Worm (Caenorhabditis elegans) whole organism, L2 larva: ENCODE measurements around the gene C27A7.9.

Experiments
- aly-2 ChIP-seq: fragments of 150-350 bp; optimal IDR thresholded peaks from 2 replicates; lab custom pipeline; 2014; ENCODE audit warnings: missing biosample characterization, missing genetic modification characterization
- blmp-1 ChIP-seq: sonication (generic microtip); optimal IDR thresholded peaks from 2 replicates; lab custom pipeline; 2017; ENCODE audit warnings: missing genetic modification characterization, mild to moderate bottlenecking, missing compliant biosample characterization, antibody characterized with exemption, moderate library complexity; ENCODE audit not compliant: insufficient read depth
- dmd-4 ChIP-seq: sonication (generic microtip); optimal IDR thresholded peaks from 2 replicates; lab custom pipeline; 2017; ENCODE audit warnings: missing biosample characterization, missing genetic modification characterization
- egl-27 ChIP-seq: sonication (generic microtip); optimal IDR thresholded peaks from 3 replicates; lab custom pipeline; 2017; ENCODE audit warnings: missing biosample characterization, missing genetic modification reagents, missing genetic modification characterization
- elt-3 ChIP-seq: sonication (generic microtip); optimal IDR thresholded peaks from 2 replicates; lab custom pipeline; 2017; ENCODE audit warnings: missing biosample characterization, missing genetic modification characterization
- lsy-2 ChIP-seq, 2 experiments: fragments of 150-350 bp in 1 of 2; sonication (generic microtip) in 1 of 2; optimal IDR thresholded peaks; 2 replicates each; lab custom pipeline; 2014 to 2017; ENCODE audit warnings: missing biosample characterization in 2 of 2, missing genetic modification characterization in 2 of 2
- nhr-11 ChIP-seq: fragments of 150-350 bp; optimal IDR thresholded peaks from 2 replicates; lab custom pipeline; 2014; ENCODE audit warnings: missing biosample characterization, missing genetic modification characterization
- snpc-4 ChIP-seq: fragments of 150-350 bp; optimal IDR thresholded peaks from 2 replicates; lab custom pipeline; 2014; ENCODE audit warnings: missing biosample characterization, missing genetic modification characterization
- unc-39 ChIP-seq: fragments of 150-350 bp; optimal IDR thresholded peaks from 2 replicates; lab custom pipeline; 2014; ENCODE audit warnings: missing biosample characterization, missing genetic modification characterization
- unc-62 ChIP-seq: fragments of 150-350 bp; optimal IDR thresholded peaks from 2 replicates; lab custom pipeline; 2014; ENCODE audit warnings: missing biosample characterization, missing genetic modification reagents, missing genetic modification characterization
- zag-1 ChIP-seq: fragments of 150-350 bp; optimal IDR thresholded peaks from 2 replicates; lab custom pipeline; 2014; ENCODE audit warnings: missing biosample characterization, missing genetic modification characterization

ce11 chrV:12162906-12163305 is 8.5 kb upstream of the C27A7.9 start, which contains the start of gene srj-4:
- no peak for TF ChIP-seq egl-27 (tag; lab: Kevin White, UChicago)
- no peak for TF ChIP-seq zag-1 (tag; lab: Kevin White, UChicago)
- TF ChIP-seq dmd-4 (tag; lab: Kevin White, UChicago), result no peak
- TF ChIP-seq elt-3 (tag; lab: Kevin White, UChicago), result no peak
- TF ChIP-seq snpc-4 (tag; lab: Kevin White, UChicago), result no peak
- TF ChIP-seq unc-39, result no peak
- TF ChIP-seq unc-62 (GFP tag; lab: Kevin White, UChicago), result no peak
- no peak for TF ChIP-seq blmp-1 (tag; lab: Kevin White, UChicago)
- TF ChIP-seq aly-2 (tag; lab: Kevin White, UChicago), result no peak
- no peak for TF ChIP-seq nhr-11 (tag; lab: Kevin White, UChicago)
- TF ChIP-seq lsy-2 (tag; optimal IDR thresholded peaks at IDR 0.05; lab: Kevin White, UChicago), result no peak
